Worm (Caenorhabditis elegans) whole organism, early embryonic: ENCODE data around the gene srbc-63.

Experiments
- B0310.2 ChIP-seq: sonication (generic microtip); optimal IDR thresholded peaks from 2 replicates; lab custom pipeline; 2016; ENCODE audit warnings: mild to moderate bottlenecking, missing genetic modification characterization, missing compliant biosample characterization
- F13C5.2 ChIP-seq: sonication (generic microtip); optimal IDR thresholded peaks from 2 replicates; lab custom pipeline; 2017; ENCODE audit warnings: mild to moderate bottlenecking, missing genetic modification characterization, inconsistent platforms, missing compliant biosample characterization

DNA sequence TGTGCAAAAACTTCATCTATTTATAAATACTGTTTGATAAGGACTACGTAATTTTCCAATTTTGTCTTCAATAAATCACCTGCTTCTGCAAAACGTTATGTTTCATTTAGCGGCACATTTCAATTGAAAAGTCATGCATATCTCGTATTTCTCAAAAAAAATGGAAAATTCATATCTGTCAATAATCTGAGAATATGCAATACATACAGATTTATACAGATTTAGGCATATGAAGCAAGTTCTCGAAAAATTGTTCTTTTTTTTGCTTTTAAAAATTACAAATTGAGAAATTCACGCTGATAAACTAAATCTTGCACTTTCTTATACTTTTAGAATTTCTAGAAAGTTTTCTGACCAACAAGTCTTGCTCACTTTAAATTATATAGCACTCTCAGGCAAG, 31.7 kb upstream of the srbc-63 start, which contains the start of gene T26H5.11:
- TF ChIP-seq F13C5.2 (tag; lab: Kevin White, UChicago), result no peak
- TF ChIP-seq B0310.2 (tag; lab: Kevin White, UChicago), result no peak
